Fruit fly (Drosophila melanogaster) whole organism, embryonic: ENCODE data around the gene bon.

Source experiments
- Atf-2 ChIP-seq: fragments of 200-800 bp; sonication (Bioruptor generic); optimal IDR thresholded peaks from 2 replicates; lab custom pipeline; 2016; ENCODE audit warnings: missing biosample characterization, missing genetic modification characterization
- Blimp-1 ChIP-seq: fragments of 200-800 bp; sonication (Bioruptor generic); optimal IDR thresholded peaks from 3 replicates; lab custom pipeline; 2018; ENCODE audit warnings: missing biosample characterization, missing genetic modification characterization, mild to moderate bottlenecking, moderate library complexity, missing genetic modification reagents
- CG10267 ChIP-seq: fragments of 200-800 bp; sonication (Bioruptor generic); optimal IDR thresholded peaks from 2 replicates; lab custom pipeline; 2018; ENCODE audit warnings: missing biosample characterization, mild to moderate bottlenecking, missing genetic modification characterization, moderate library complexity
- CG10654 ChIP-seq: fragments of 200-800 bp; sonication (Bioruptor generic); optimal IDR thresholded peaks from 2 replicates; lab custom pipeline; 2016; ENCODE audit warnings: missing biosample characterization, missing genetic modification characterization
- CG12155 ChIP-seq: fragments of 200-800 bp; sonication (Bioruptor generic); optimal IDR thresholded peaks from 3 replicates; lab custom pipeline; 2016; ENCODE audit warnings: missing biosample characterization, missing genetic modification characterization
- CG12236 ChIP-seq: fragments of 200-800 bp; sonication (Bioruptor generic); optimal IDR thresholded peaks from 2 replicates; lab custom pipeline; 2016; ENCODE audit warnings: missing biosample characterization, missing genetic modification characterization
- CG1233 ChIP-seq: fragments of 200-800 bp; sonication (Bioruptor generic); optimal IDR thresholded peaks from 4 replicates; lab custom pipeline; 2018; ENCODE audit warnings: missing biosample characterization, mild to moderate bottlenecking, missing genetic modification characterization
- CG12769 ChIP-seq: fragments of 200-800 bp; sonication (Bioruptor generic); optimal IDR thresholded peaks from 2 replicates; lab custom pipeline; 2019; ENCODE audit warnings: missing biosample characterization, mild to moderate bottlenecking, missing genetic modification characterization, moderate library complexity
- CG12942 ChIP-seq: fragments of 200-800 bp; sonication (Bioruptor generic); optimal IDR thresholded peaks from 3 replicates; lab custom pipeline; 2016; ENCODE audit warnings: missing biosample characterization, missing genetic modification characterization
- CG13624 ChIP-seq: fragments of 200-800 bp; sonication (Bioruptor generic); optimal IDR thresholded peaks from 2 replicates; lab custom pipeline; 2016; ENCODE audit warnings: missing biosample characterization, missing genetic modification characterization
- CG17361 ChIP-seq: fragments of 200-800 bp; sonication (Bioruptor generic); IDR thresholded peaks from 3 replicates; pipeline ENCODE4 v1.3.6; 2022; ENCODE audit warnings: missing biosample characterization, missing genetic modification characterization
- CG17385 ChIP-seq: fragments of 200-800 bp; sonication (Bioruptor generic); optimal IDR thresholded peaks from 3 replicates; lab custom pipeline; 2018; ENCODE audit warnings: missing biosample characterization, mild to moderate bottlenecking, missing genetic modification characterization
- CG18476 ChIP-seq: fragments of 200-800 bp; sonication (Bioruptor generic); optimal IDR thresholded peaks from 2 replicates; lab custom pipeline; 2016; ENCODE audit warnings: missing biosample characterization, mild to moderate bottlenecking, missing genetic modification characterization
- CG2678 ChIP-seq: fragments of 200-800 bp; sonication (Bioruptor generic); optimal IDR thresholded peaks from 3 replicates; lab custom pipeline; 2019; ENCODE audit warnings: missing biosample characterization, mild to moderate bottlenecking, missing genetic modification characterization, moderate library complexity
- CG34422 ChIP-seq: fragments of 200-800 bp; sonication (Bioruptor generic); IDR thresholded peaks from 3 replicates; pipeline ENCODE4 v1.3.6; 2022; ENCODE audit warnings: missing biosample characterization, missing genetic modification characterization
- CG4282 ChIP-seq: fragments of 200-800 bp; sonication (Bioruptor generic); optimal IDR thresholded peaks from 2 replicates; lab custom pipeline; 2016; ENCODE audit warnings: missing biosample characterization, missing genetic modification characterization
- CG4360 ChIP-seq: fragments of 200-800 bp; sonication (Bioruptor generic); IDR thresholded peaks from 2 replicates; pipeline ENCODE4 v1.3.6; 2022; ENCODE audit warnings: missing biosample characterization, missing genetic modification characterization
- CG6254 ChIP-seq: fragments of 200-800 bp; sonication (Bioruptor generic); optimal IDR thresholded peaks from 3 replicates; lab custom pipeline; 2017; ENCODE audit warnings: mild to moderate bottlenecking, missing biosample characterization, missing genetic modification reagents, missing genetic modification characterization
- CG6854 ChIP-seq: fragments of 200-800 bp; sonication (Bioruptor generic); optimal IDR thresholded peaks from 3 replicates; lab custom pipeline; 2017; ENCODE audit warnings: missing biosample characterization, mild to moderate bottlenecking, missing genetic modification characterization
- CG8359 ChIP-seq: fragments of 200-800 bp; sonication (Bioruptor generic); optimal IDR thresholded peaks from 2 replicates; lab custom pipeline; 2017; ENCODE audit warnings: missing biosample characterization, mild to moderate bottlenecking, missing genetic modification characterization, borderline replicate concordance
- CG9817 ChIP-seq: fragments of 200-800 bp; sonication (Bioruptor generic); optimal IDR thresholded peaks from 2 replicates; lab custom pipeline; 2018; ENCODE audit warnings: missing biosample characterization, mild to moderate bottlenecking, missing genetic modification characterization, moderate library complexity
- Dref ChIP-seq: fragments of 200-800 bp; sonication (Bioruptor generic); IDR thresholded peaks from 2 replicates; pipeline ENCODE4 v1.3.6; 2022; ENCODE audit warnings: missing biosample characterization, missing genetic modification characterization
- Fer1 ChIP-seq: fragments of 200-800 bp; sonication (Bioruptor generic); optimal IDR thresholded peaks from 2 replicates; lab custom pipeline; 2017; ENCODE audit warnings: missing biosample characterization, mild to moderate bottlenecking, missing genetic modification characterization
- Hr51 ChIP-seq, 2 experiments: fragments of 200-800 bp; sonication (Bioruptor generic); optimal IDR thresholded peaks; 2 replicates in 1 of 2; 3 replicates in 1 of 2; lab custom pipeline; 2016 to 2018; ENCODE audit warnings: missing biosample characterization in 2 of 2, missing genetic modification characterization in 2 of 2, mild to moderate bottlenecking in 1 of 2, moderate library complexity in 1 of 2
- Max ChIP-seq: fragments of 200-800 bp; sonication (Bioruptor generic); optimal IDR thresholded peaks from 2 replicates; lab custom pipeline; 2016; ENCODE audit warnings: missing biosample characterization, mild to moderate bottlenecking, missing genetic modification characterization
- Med ChIP-seq: fragments of 200-800 bp; sonication (Bioruptor generic); peaks from one replicate; lab custom pipeline; 2016; ENCODE audit warnings: missing biosample characterization, missing genetic modification characterization, mild to moderate bottlenecking, inconsistent platforms, moderate library complexity
- NFAT ChIP-seq: fragments of 200-800 bp; sonication (Bioruptor generic); IDR thresholded peaks from 2 replicates; pipeline ENCODE4 v1.3.6; 2022; ENCODE audit warnings: missing biosample characterization, missing genetic modification characterization
- Sin3A ChIP-seq: fragments of >200 bp; optimal IDR thresholded peaks from 2 replicates; lab custom pipeline; 2018
- Sry-β ChIP-seq: fragments of 200-800 bp; sonication (Bioruptor generic); optimal IDR thresholded peaks from 2 replicates; lab custom pipeline; 2018; ENCODE audit warnings: missing biosample characterization, mild to moderate bottlenecking, missing genetic modification characterization, moderate library complexity
- Xbp1 ChIP-seq: fragments of 200-800 bp; sonication (Bioruptor generic); optimal IDR thresholded peaks from 3 replicates; lab custom pipeline; 2016; ENCODE audit warnings: missing biosample characterization, mild to moderate bottlenecking, missing genetic modification characterization
- ap ChIP-seq: fragments of 200-800 bp; sonication (Bioruptor generic); IDR thresholded peaks from 2 replicates; pipeline ENCODE4 v1.3.6; 2022; ENCODE audit warnings: missing biosample characterization, missing genetic modification characterization
- az2 ChIP-seq: fragments of 200-800 bp; sonication (Bioruptor generic); optimal IDR thresholded peaks from 3 replicates; lab custom pipeline; 2016; ENCODE audit warnings: missing biosample characterization, missing genetic modification characterization
- ci ChIP-seq: fragments of 200-800 bp; sonication (Bioruptor generic); IDR thresholded peaks from 3 replicates; pipeline ENCODE4 v1.3.6; 2022; ENCODE audit warnings: missing biosample characterization, missing genetic modification characterization
- crc ChIP-seq: fragments of 200-800 bp; sonication (Bioruptor generic); optimal IDR thresholded peaks from 2 replicates; lab custom pipeline; 2016; ENCODE audit warnings: missing biosample characterization, missing genetic modification characterization
- da ChIP-seq: fragments of 200-800 bp; sonication (Bioruptor generic); optimal IDR thresholded peaks from 2 replicates; lab custom pipeline; 2016; ENCODE audit warnings: missing biosample characterization, missing genetic modification characterization
- exex ChIP-seq: fragments of 200-800 bp; sonication (Bioruptor generic); optimal IDR thresholded peaks from 4 replicates; lab custom pipeline; 2018; ENCODE audit warnings: missing biosample characterization, mild to moderate bottlenecking, missing genetic modification characterization, moderate library complexity
- gce ChIP-seq: fragments of 200-800 bp; sonication (Bioruptor generic); IDR thresholded peaks from 3 replicates; pipeline ENCODE4 v1.3.6; 2022; ENCODE audit warnings: missing biosample characterization, missing genetic modification characterization
- hkb ChIP-seq, 2 experiments: fragments of 200-800 bp in 1 of 2; fragments of >200 bp in 1 of 2; sonication (Bioruptor generic) in 1 of 2; IDR thresholded peaks in 1 of 2; optimal IDR thresholded peaks in 1 of 2; 2 replicates each; pipeline versions ENCODE4 v1.3.6 to Lab custom; 2017 to 2022; ENCODE audit warnings: missing biosample characterization in 1 of 2, missing genetic modification characterization in 1 of 2
- kah ChIP-seq: fragments of 200-800 bp; sonication (Bioruptor generic); optimal IDR thresholded peaks from 2 replicates; lab custom pipeline; 2018; ENCODE audit warnings: missing biosample characterization, mild to moderate bottlenecking, missing genetic modification characterization
- lbe ChIP-seq: fragments of 200-800 bp; sonication (Bioruptor generic); optimal IDR thresholded peaks from 2 replicates; lab custom pipeline; 2016; ENCODE audit warnings: missing biosample characterization, mild to moderate bottlenecking, missing genetic modification characterization
- nmo ChIP-seq: fragments of 200-800 bp; sonication (Bioruptor generic); optimal IDR thresholded peaks from 2 replicates; lab custom pipeline; 2018; ENCODE audit warnings: missing biosample characterization, mild to moderate bottlenecking, missing genetic modification characterization, moderate library complexity
- onecut ChIP-seq: fragments of 200-800 bp; sonication (Bioruptor generic); IDR thresholded peaks from 2 replicates; pipeline ENCODE4 v1.3.6; 2022; ENCODE audit warnings: missing biosample characterization, missing genetic modification characterization
- peb ChIP-seq: fragments of 200-800 bp; sonication (Bioruptor generic); IDR thresholded peaks from 2 replicates; pipeline ENCODE4 v1.3.6; 2022; ENCODE audit warnings: missing biosample characterization, missing genetic modification characterization
- pros ChIP-seq: fragments of 200-800 bp; sonication (Bioruptor generic); optimal IDR thresholded peaks from 3 replicates; lab custom pipeline; 2019; ENCODE audit warnings: missing biosample characterization, mild to moderate bottlenecking, missing genetic modification characterization, moderate library complexity
- ro ChIP-seq: fragments of 200-800 bp; sonication (Bioruptor generic); IDR thresholded peaks from 2 replicates; pipeline ENCODE4 v1.3.6; 2022; ENCODE audit warnings: missing biosample characterization, missing genetic modification characterization
- sens-2 ChIP-seq: fragments of 200-800 bp; sonication (Bioruptor generic); IDR thresholded peaks from 2 replicates; pipeline ENCODE4 v1.3.6; 2022; ENCODE audit warnings: missing biosample characterization, missing genetic modification characterization
- slou ChIP-seq: fragments of 200-800 bp; sonication (Bioruptor generic); optimal IDR thresholded peaks from 3 replicates; lab custom pipeline; 2016; ENCODE audit warnings: missing biosample characterization, missing genetic modification characterization
- z ChIP-seq: fragments of 200-800 bp; sonication (Bioruptor generic); IDR thresholded peaks from 3 replicates; pipeline ENCODE4 v1.3.6; 2022; ENCODE audit warnings: missing biosample characterization, missing genetic modification characterization

The bon gene

dm6 chr3R:20587630-20588479 lies 5.1 kb upstream of the bon start, which contains the start of gene Septin2 (continued):
- peak; percentile 61 for TF ChIP-seq CG34422
- peak; percentile 19; the same call in 1 of the 2 replicates for TF ChIP-seq onecut (GFP tag; lab: Robert Waterston, UW)
- peak; percentile 36 for TF ChIP-seq Sry-β (GFP tag; lab: Kevin White, UChicago)
- no peak for TF ChIP-seq exex (tag; lab: Kevin White, UChicago)
- TF ChIP-seq CG6854 (GFP tag; lab: Kevin White, UChicago), result peak; percentile 54
- TF ChIP-seq Med (GFP tag; lab: Kevin White, UChicago), result peak; percentile 86
- TF ChIP-seq ro (GFP tag; lab: Robert Waterston, UW), result no peak
- TF ChIP-seq CG12769, result no peak
- TF ChIP-seq CG17385 (GFP tag; lab: Kevin White, UChicago), result peak; percentile 77
- peak; percentile 85 for TF ChIP-seq lbe (GFP tag; lab: Kevin White, UChicago)
- TF ChIP-seq Atf-2, result peak; percentile 49
- TF ChIP-seq peb, result 0 out of 2 replicates have a peak, but pooled peaks have one; percentile 15
- TF ChIP-seq CG12155 (GFP tag; lab: Kevin White, UChicago), result peak; percentile 40
- no peak for TF ChIP-seq pros (GFP tag; lab: Kevin White, UChicago)
- no peak for TF ChIP-seq da (GFP tag; lab: Kevin White, UChicago)
- peak; percentile 81 for TF ChIP-seq Fer1 (GFP tag; lab: Kevin White, UChicago)
- TF ChIP-seq NFAT (GFP tag; lab: Robert Waterston, UW), result no peak
- peak; percentile 84 for TF ChIP-seq CG17361 (GFP tag; lab: Robert Waterston, UW)
- TF ChIP-seq CG6254 (GFP tag; lab: Kevin White, UChicago), result peak; percentile 86
- peak; percentile 50 for TF ChIP-seq CG12236 (GFP tag; lab: Kevin White, UChicago)
- peak; percentile 87 for TF ChIP-seq nmo
- TF ChIP-seq Dref (GFP tag; lab: Robert Waterston, UW), result no peak
- peak; percentile 34 for TF ChIP-seq CG9817
- no peak for TF ChIP-seq CG4282
- TF ChIP-seq CG4360, result 0 out of 2 replicates have a peak, but pooled peaks have one; percentile 22
- TF ChIP-seq CG10654, result peak; percentile 63
- peak; percentile 81 for TF ChIP-seq CG18476
- peak; percentile 73 for TF ChIP-seq CG8359
- TF ChIP-seq z (GFP tag; lab: Robert Waterston, UW), result no peak
- TF ChIP-seq ap, result peak; percentile 59
- peak; percentile 63; the same call in 2 of the 3 replicates for TF ChIP-seq ci (GFP tag; lab: Robert Waterston, UW)
- TF ChIP-seq az2 (GFP tag; lab: Kevin White, UChicago), result peak; percentile 82
- peak; percentile 89 for TF ChIP-seq CG2678 (tag; lab: Kevin White, UChicago)
- TF ChIP-seq hkb (optimal IDR thresholded peaks at IDR 0.05; lab: Kevin White, UChicago), result no peak
- peak; percentile 82 for TF ChIP-seq hkb (GFP tag; IDR thresholded peaks at IDR 0.05; lab: Robert Waterston, UW)
- peak; percentile 46 for TF ChIP-seq kah (GFP tag; lab: Kevin White, UChicago)
- TF ChIP-seq slou, result no peak
- peak; percentile 58 for TF ChIP-seq Sin3A (lab: Kevin White, UChicago)
- peak; percentile 84 for TF ChIP-seq CG1233 (GFP tag; lab: Kevin White, UChicago)
- peak; percentile 4 to 85 for TF ChIP-seq Hr51 (GFP tag; optimal IDR thresholded peaks at IDR 0.05; lab: Kevin White, UChicago)
- TF ChIP-seq sens-2 (GFP tag; lab: Robert Waterston, UW), result no peak
- TF ChIP-seq CG10267, result peak; percentile 79
- TF ChIP-seq CG13624 (GFP tag; lab: Kevin White, UChicago), result peak; percentile 55
- TF ChIP-seq Blimp-1, result peak; percentile 79
- peak; percentile 53 for TF ChIP-seq crc (GFP tag; lab: Kevin White, UChicago)
- peak; percentile 75 for TF ChIP-seq CG12942 (GFP tag; lab: Kevin White, UChicago)
- TF ChIP-seq gce (GFP tag; lab: Robert Waterston, UW), result no peak
- TF ChIP-seq Xbp1 (GFP tag; lab: Kevin White, UChicago), result peak; percentile 79
- TF ChIP-seq Max (GFP tag; lab: Kevin White, UChicago), result peak; percentile 81
